Worm (Caenorhabditis elegans) whole organism, L4/young adult: Measurements from ENCODE around the gene pgp-12.

Experiments used
- W03F9.2 ChIP-seq: fragments of 150-350 bp; optimal IDR thresholded peaks from 2 replicates; lab custom pipeline; 2014; ENCODE audit warnings: missing biosample characterization, missing genetic modification characterization
- dao-5 ChIP-seq: sonication (generic microtip); optimal IDR thresholded peaks from 2 replicates; lab custom pipeline; 2016; ENCODE audit warnings: missing genotype, missing genetic modification characterization, moderate library complexity, missing compliant biosample characterization
- him-1 ChIP-seq: sonication (generic microtip); optimal IDR thresholded peaks from 2 replicates; lab custom pipeline; 2016; ENCODE audit warnings: missing genotype, missing genetic modification reagents, missing genetic modification characterization, missing compliant biosample characterization

pgp-12 gene

DNA sequence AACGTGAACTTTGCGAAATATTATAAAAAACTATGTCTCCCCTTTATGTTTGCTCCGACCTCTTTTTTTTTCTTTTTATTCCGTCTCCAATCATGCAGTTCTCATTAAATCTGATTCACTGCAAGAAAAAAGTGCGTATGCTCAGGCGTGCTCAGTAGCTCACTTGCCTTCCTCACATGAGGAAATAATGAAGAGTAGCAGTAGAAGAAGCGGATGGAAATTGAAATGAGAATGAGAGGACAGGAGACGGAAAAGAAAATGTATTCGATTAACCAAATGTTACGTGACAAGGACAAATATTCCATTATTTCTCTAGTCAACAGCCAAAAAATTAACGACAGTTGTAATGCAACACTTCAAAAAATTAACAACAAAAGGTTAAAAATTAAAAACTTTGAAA is 18.6 kb upstream of the pgp-12 start:
- no peak for TF ChIP-seq W03F9.2 (tag; lab: Kevin White, UChicago)
- TF ChIP-seq him-1 (tag; lab: Kevin White, UChicago), result no peak
- TF ChIP-seq dao-5, result no peak

- TF ChIP-seq dao-5 (no peak), W03F9.2 (tag; lab: Kevin White, UChicago) (no peak)
Measured at ce11 chrX:12721429-12721828, 10.2 kb upstream of the pgp-12 start.

DNA sequence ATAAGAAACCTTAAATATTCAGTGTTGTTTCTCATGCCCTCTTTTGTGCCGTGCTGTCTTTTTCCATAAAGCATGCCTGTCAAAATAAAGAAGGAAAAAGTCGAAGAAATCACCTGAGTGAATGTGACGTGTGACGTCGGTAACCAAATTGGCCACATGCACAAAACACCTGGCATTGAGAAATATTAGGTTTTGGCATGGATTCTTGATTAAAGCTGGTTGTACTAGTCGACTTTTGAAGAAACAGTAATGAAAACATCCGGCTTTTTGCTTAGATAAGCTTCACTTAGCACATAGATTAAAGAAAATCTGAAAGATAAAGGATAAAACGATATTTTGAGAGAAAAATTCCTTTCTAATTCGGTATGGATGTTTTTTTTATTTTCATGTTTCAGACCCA is 5.5 kb upstream of the pgp-12 start:
- no peak for TF ChIP-seq dao-5
- TF ChIP-seq W03F9.2 (tag; lab: Kevin White, UChicago), result no peak
- no peak for TF ChIP-seq him-1 (tag; lab: Kevin White, UChicago)

- TF ChIP-seq W03F9.2 (tag; lab: Kevin White, UChicago), result no peak
- TF ChIP-seq dao-5, result no peak
- TF ChIP-seq him-1 (tag; lab: Kevin White, UChicago), result no peak
Measured at ce11 chrX:12730075-12730474, 1.5 kb upstream of the pgp-12 start.

ce11 chrX:12738454-12738853 is 6.8 kb downstream of the pgp-12 start, which contains the start of gene pgp-13:
Gene pgp-13, plus strand, starts transcription at chrX:12738754.
- TF ChIP-seq him-1 (tag; lab: Kevin White, UChicago), result no peak
- TF ChIP-seq dao-5, result no peak
- no peak for TF ChIP-seq W03F9.2 (tag; lab: Kevin White, UChicago)

ce11 chrX:12749530-12750240 is 18.1 kb downstream of the pgp-12 start, which contains the start of gene pgp-14:
Gene pgp-14, minus strand, starts transcription at chrX:12749580.
- no peak for TF ChIP-seq him-1 (tag; lab: Kevin White, UChicago)

ce11 chrX:12750805-12751204 is 19.2 kb downstream of the pgp-12 start:
- TF ChIP-seq him-1 (tag; lab: Kevin White, UChicago), result no peak
- no peak for TF ChIP-seq dao-5
- no peak for TF ChIP-seq W03F9.2 (tag; lab: Kevin White, UChicago)

DNA sequence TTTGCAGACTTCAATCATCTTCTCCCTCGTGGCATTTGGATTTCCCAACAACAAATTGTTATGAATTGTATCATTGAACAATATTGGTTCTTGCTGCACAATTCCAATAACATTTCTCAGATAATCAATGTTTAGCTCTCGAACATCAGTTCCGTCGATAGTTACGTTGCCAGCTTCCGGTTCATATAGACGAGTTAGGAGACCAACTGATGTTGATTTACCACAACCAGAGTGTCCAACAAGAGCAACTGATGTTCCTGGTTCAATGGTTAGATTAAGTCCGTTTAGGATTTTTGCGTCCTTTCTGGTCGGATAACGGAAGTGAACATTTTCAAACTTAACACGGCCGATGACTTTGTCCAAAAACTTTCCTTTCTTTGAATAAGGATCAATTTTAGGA is 22.4 kb downstream of the pgp-12 start:
- no peak for TF ChIP-seq him-1 (tag; lab: Kevin White, UChicago)

- no peak for TF ChIP-seq dao-5
- TF ChIP-seq W03F9.2 (tag; lab: Kevin White, UChicago), result no peak
- no peak for TF ChIP-seq him-1 (tag; lab: Kevin White, UChicago)
Measured at ce11 chrX:12755021-12755420, 23.4 kb downstream of the pgp-12 start.

- no peak for TF ChIP-seq him-1 (tag; lab: Kevin White, UChicago)
- no peak for TF ChIP-seq W03F9.2 (tag; lab: Kevin White, UChicago)
- TF ChIP-seq dao-5, result no peak
Measured at ce11 chrX:12759010-12759409, 27.4 kb downstream of the pgp-12 start.

DNA sequence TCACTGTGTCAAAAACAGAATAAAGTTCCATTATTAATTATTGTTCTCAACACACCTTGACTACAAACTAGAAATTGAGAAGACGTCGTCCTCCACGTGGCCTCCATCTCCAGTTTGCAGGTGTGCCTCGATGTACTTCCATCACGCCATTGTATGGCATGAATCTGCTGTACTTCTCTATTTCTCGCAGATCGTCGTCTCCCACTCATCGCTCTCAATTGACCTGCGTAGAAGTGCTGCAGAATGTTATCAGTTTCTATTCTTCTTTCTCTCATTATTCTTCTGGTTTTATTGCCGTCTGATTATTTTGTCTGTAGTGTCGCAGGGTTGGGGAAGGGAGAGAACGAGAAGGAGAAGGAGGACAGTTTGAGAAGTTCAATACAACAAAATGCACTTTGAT is 28.0 kb downstream of the pgp-12 start:
- TF ChIP-seq him-1 (tag; lab: Kevin White, UChicago), result no peak
- no peak for TF ChIP-seq W03F9.2 (tag; lab: Kevin White, UChicago)
- no peak for TF ChIP-seq dao-5

- TF ChIP-seq him-1 (tag; lab: Kevin White, UChicago) (no peak), W03F9.2 (tag; lab: Kevin White, UChicago) (no peak), dao-5 (no peak)
Measured at ce11 chrX:12761295-12761775, 29.7 kb downstream of the pgp-12 start.

DNA sequence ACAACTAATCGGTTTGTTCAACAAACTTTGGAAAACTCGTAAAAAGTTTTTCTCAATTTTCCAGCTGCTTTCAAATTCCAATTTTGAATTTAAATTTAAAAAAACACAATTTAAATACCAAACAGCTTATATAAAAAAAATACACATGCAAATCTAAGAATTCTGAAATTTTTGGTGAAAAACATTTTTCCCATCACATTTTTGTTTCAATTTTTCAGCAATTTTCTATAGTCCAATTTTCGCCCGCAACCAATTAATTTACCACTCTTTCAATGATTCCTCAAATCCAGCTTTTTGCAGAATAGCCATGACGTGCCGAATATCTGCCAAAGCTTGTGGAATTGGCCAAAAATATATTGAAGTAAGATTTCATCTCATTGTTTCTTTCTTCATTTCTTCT is 30.2 kb downstream of the pgp-12 start, which contains the start of gene cept-1:
TSS of gene cept-1 (plus strand) at position 301 of the 400 bp plus-strand sequence.
- no peak for TF ChIP-seq dao-5
- no peak for TF ChIP-seq him-1 (tag; lab: Kevin White, UChicago)
- TF ChIP-seq W03F9.2 (tag; lab: Kevin White, UChicago), result no peak

- TF ChIP-seq dao-5 (no peak), W03F9.2 (tag; lab: Kevin White, UChicago) (no peak), him-1 (tag; lab: Kevin White, UChicago) (no peak)
Measured at ce11 chrX:12764009-12764408, 32.4 kb downstream of the pgp-12 start.

- TF ChIP-seq dao-5 (no peak), him-1 (tag; lab: Kevin White, UChicago) (no peak), W03F9.2 (tag; lab: Kevin White, UChicago) (no peak)
Measured at ce11 chrX:12769697-12770096, 38.1 kb downstream of the pgp-12 start, which contains the start of gene ilc-17.1. Gene ilc-17.1, minus strand, starts transcription at chrX:12769797.
